Worm (Caenorhabditis elegans) whole organism, early embryonic: Measurements from ENCODE around the gene srm-4.

Source experiments
- B0310.2 ChIP-seq: sonication (generic microtip); optimal IDR thresholded peaks from 2 replicates; lab custom pipeline; 2016; ENCODE audit warnings: mild to moderate bottlenecking, missing genetic modification characterization, missing compliant biosample characterization
- aly-1 ChIP-seq: sonication (generic microtip); optimal IDR thresholded peaks from 2 replicates; lab custom pipeline; 2016; ENCODE audit warnings: missing genetic modification characterization, missing compliant biosample characterization
- ama-1 ChIP-seq: fragments of 150-350 bp; optimal IDR thresholded peaks from 2 replicates; lab custom pipeline; 2014
- ceh-13 ChIP-seq: fragments of 200-800 bp; sonication (Bioruptor generic); optimal IDR thresholded peaks from 2 replicates; lab custom pipeline; 2018; ENCODE audit warnings: mild to moderate bottlenecking, missing genetic modification characterization, missing compliant biosample characterization
- ceh-36 ChIP-seq: sonication (generic microtip); optimal IDR thresholded peaks from 2 replicates; lab custom pipeline; 2016; ENCODE audit warnings: missing genetic modification characterization, inconsistent platforms, missing compliant biosample characterization
- flt-1 ChIP-seq: fragments of 200-800 bp; sonication (Bioruptor generic); IDR thresholded peaks from 2 replicates; pipeline ENCODE4 v1.3.6; 2022; ENCODE audit warnings: missing genetic modification characterization, missing compliant biosample characterization
- hmg-4 ChIP-seq: fragments of 200-800 bp; sonication (Bioruptor generic); optimal IDR thresholded peaks from 2 replicates; lab custom pipeline; 2018; ENCODE audit warnings: mild to moderate bottlenecking, missing genetic modification characterization, missing compliant biosample characterization
- pes-1 ChIP-seq: fragments of 200-800 bp; sonication (Bioruptor generic); IDR thresholded peaks from 2 replicates; pipeline ENCODE4 v1.3.6; 2022; ENCODE audit warnings: missing genetic modification reagents, missing genetic modification characterization, missing compliant biosample characterization
- sea-1 ChIP-seq: fragments of 200-800 bp; sonication (Bioruptor generic); conservative IDR thresholded peaks from 2 replicates; pipeline ENCODE4 v1.3.6; 2022; ENCODE audit warnings: missing genetic modification characterization, missing compliant biosample characterization
- tbx-11 ChIP-seq: fragments of 200-800 bp; sonication (Bioruptor generic); IDR thresholded peaks from 2 replicates; pipeline ENCODE4 v1.3.6; 2022; ENCODE audit warnings: missing genetic modification characterization, missing compliant biosample characterization
- tbx-37 ChIP-seq: fragments of 200-800 bp; sonication (Bioruptor generic); conservative IDR thresholded peaks from 2 replicates; pipeline ENCODE4 v1.3.6; 2022; ENCODE audit warnings: missing genetic modification reagents, missing genetic modification characterization, missing compliant biosample characterization
- tra-4 ChIP-seq: sonication (generic microtip); optimal IDR thresholded peaks from 2 replicates; lab custom pipeline; 2017; ENCODE audit warnings: missing genetic modification characterization, missing compliant biosample characterization

- TF ChIP-seq tbx-37 (no peak), B0310.2 (tag; lab: Kevin White, UChicago) (no peak), ama-1 (lab: Kevin White, UChicago) (no peak), flt-1 (no peak), pes-1 (GFP tag; lab: Robert Waterston, UW) (no peak), ceh-13 (GFP tag; lab: Kevin White, UChicago) (no peak), hmg-4 (GFP tag; lab: Kevin White, UChicago) (no peak), tbx-11 (GFP tag; lab: Robert Waterston, UW) (no peak), ceh-36 (no peak), aly-1 (tag; lab: Kevin White, UChicago) (no peak), tra-4 (tag; lab: Kevin White, UChicago) (no peak), sea-1 (GFP tag; lab: Robert Waterston, UW) (no peak)
Observed at ce11 chrV:14378052-14378451, 44.8 kb downstream of the srm-4 start.
